Worm (Caenorhabditis elegans): ENCODE results near the gene F08D12.12.

Gene F08D12.12

ce11 chrII:2764664-2765063 lies 22.2 kb downstream of the F08D12.12 start, which contains the start of gene fbxb-108:
TSS of gene fbxb-108 (plus strand) at chrII:2764964.
- no peak for TF ChIP-seq ets-7 (tag; optimal IDR thresholded peaks at IDR 0.05)
- TF ChIP-seq aly-1 (tag; optimal IDR thresholded peaks at IDR 0.05) = no peak
- TF ChIP-seq ceh-36 (tag; optimal IDR thresholded peaks at IDR 0.05) = no peak
- TF ChIP-seq flt-1 (GFP tag; IDR thresholded peaks at IDR 0.05) = no peak
- TF ChIP-seq scrt-1 (GFP tag; IDR thresholded peaks at IDR 0.05) = no peak
- TF ChIP-seq tbx-37 (GFP tag; conservative IDR thresholded peaks at IDR 0.05) = no peak

DNA sequence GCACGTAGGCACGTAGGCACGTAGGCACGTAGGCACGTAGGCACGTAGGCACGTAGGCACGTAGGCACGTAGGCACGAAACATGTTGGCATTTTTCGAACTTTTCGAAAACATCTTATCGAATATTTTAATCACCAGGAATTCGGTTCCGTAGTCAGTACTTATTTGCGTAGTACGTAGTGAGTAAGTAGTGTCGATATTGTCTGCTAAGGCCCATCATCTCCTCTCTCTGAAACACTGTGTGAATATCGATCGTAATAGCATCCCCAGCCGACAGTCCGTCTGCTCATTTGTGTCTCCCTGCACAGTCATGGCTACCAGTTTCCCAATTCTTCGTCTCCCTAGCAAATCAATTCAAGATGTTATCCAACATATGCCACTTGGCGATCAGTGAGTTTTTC lies 24.8 kb downstream of the F08D12.12 start, which contains the start of gene fbxb-106:
fbxb-106 (plus strand) TSS at position 301 of the 400 bp plus-strand sequence.
- TF ChIP-seq ama-1 (optimal IDR thresholded peaks at IDR 0.05) = no peak
- TF ChIP-seq scrt-1 (GFP tag; IDR thresholded peaks at IDR 0.05) = no peak
- TF ChIP-seq sea-1 (GFP tag; conservative IDR thresholded peaks at IDR 0.05) = no peak
- no peak for TF ChIP-seq tbx-11 (GFP tag; IDR thresholded peaks at IDR 0.05)
- no peak for TF ChIP-seq hmbx-1 (tag; optimal IDR thresholded peaks at IDR 0.05)
- TF ChIP-seq tra-4 (tag; optimal IDR thresholded peaks at IDR 0.05) = no peak
- TF ChIP-seq pes-1 (GFP tag; IDR thresholded peaks at IDR 0.05) = no peak
- TF ChIP-seq F13C5.2 (tag; optimal IDR thresholded peaks at IDR 0.05) = no peak
- TF ChIP-seq ceh-36 (tag; optimal IDR thresholded peaks at IDR 0.05) = no peak
- TF ChIP-seq hmg-4 (GFP tag; optimal IDR thresholded peaks at IDR 0.05) = no peak
- no peak for TF ChIP-seq flt-1 (GFP tag; IDR thresholded peaks at IDR 0.05)
- no peak for TF ChIP-seq ets-7 (tag; optimal IDR thresholded peaks at IDR 0.05)
- TF ChIP-seq aly-1 (tag; optimal IDR thresholded peaks at IDR 0.05) = no peak
- TF ChIP-seq ceh-13 (GFP tag; optimal IDR thresholded peaks at IDR 0.05) = no peak
- TF ChIP-seq hnd-1 (tag; optimal IDR thresholded peaks at IDR 0.05) = no peak
- TF ChIP-seq B0310.2 (tag; optimal IDR thresholded peaks at IDR 0.05) = no peak
- no peak for TF ChIP-seq tbx-37 (GFP tag; conservative IDR thresholded peaks at IDR 0.05)

ce11 chrII:2758476-2758875 lies 28.4 kb downstream of the F08D12.12 start, which contains the start of gene fbxb-107:
TSS of gene fbxb-107 (plus strand) at chrII:2758772.
- TF ChIP-seq scrt-1 (GFP tag; IDR thresholded peaks at IDR 0.05) (no peak), sea-1 (GFP tag; conservative IDR thresholded peaks at IDR 0.05) (no peak; the same call in 1 of the 2 replicates), tra-4 (tag; optimal IDR thresholded peaks at IDR 0.05) (no peak), hmbx-1 (tag; optimal IDR thresholded peaks at IDR 0.05) (no peak), F13C5.2 (tag; optimal IDR thresholded peaks at IDR 0.05) (no peak), ama-1 (optimal IDR thresholded peaks at IDR 0.05) (no peak), hnd-1 (tag; optimal IDR thresholded peaks at IDR 0.05) (no peak), ets-7 (tag; optimal IDR thresholded peaks at IDR 0.05) (no peak), tbx-11 (GFP tag; IDR thresholded peaks at IDR 0.05) (no peak), flt-1 (GFP tag; IDR thresholded peaks at IDR 0.05) (no peak), tbx-37 (GFP tag; conservative IDR thresholded peaks at IDR 0.05) (no peak), ceh-13 (GFP tag; optimal IDR thresholded peaks at IDR 0.05) (no peak), hmg-4 (GFP tag; optimal IDR thresholded peaks at IDR 0.05) (no peak), ceh-36 (tag; optimal IDR thresholded peaks at IDR 0.05) (no peak), B0310.2 (tag; optimal IDR thresholded peaks at IDR 0.05) (no peak), pes-1 (GFP tag; IDR thresholded peaks at IDR 0.05) (no peak), aly-1 (tag; optimal IDR thresholded peaks at IDR 0.05) (no peak)

DNA sequence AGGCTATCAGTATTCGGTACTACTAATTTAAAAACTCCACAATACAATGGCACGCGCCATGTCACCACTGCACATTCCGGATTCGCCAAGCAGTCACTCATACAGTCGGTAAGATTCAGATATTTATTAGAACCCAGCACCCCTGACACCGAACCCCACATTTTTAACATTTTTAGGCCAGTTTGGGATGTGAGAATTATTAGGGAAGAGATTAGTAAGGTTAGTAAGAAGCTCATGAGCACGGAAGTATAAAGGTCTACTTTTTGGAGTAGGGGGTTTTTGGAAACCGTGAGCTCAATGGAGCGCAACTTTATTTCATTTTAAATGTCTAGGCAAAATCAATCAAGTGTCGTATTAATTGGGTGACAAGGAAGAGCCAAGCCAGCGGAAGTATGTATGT lies 28.9 kb downstream of the F08D12.12 start, which contains the start of gene F29A7.8:
F29A7.8 (minus strand) TSS at position 101 of the 400 bp plus-strand sequence.
- TF ChIP-seq ets-7 (tag; optimal IDR thresholded peaks at IDR 0.05) (no peak), B0310.2 (tag; optimal IDR thresholded peaks at IDR 0.05) (no peak), hnd-1 (tag; optimal IDR thresholded peaks at IDR 0.05) (no peak), tbx-37 (GFP tag; conservative IDR thresholded peaks at IDR 0.05) (no peak), hmbx-1 (tag; optimal IDR thresholded peaks at IDR 0.05) (no peak), ceh-13 (GFP tag; optimal IDR thresholded peaks at IDR 0.05) (no peak), tra-4 (tag; optimal IDR thresholded peaks at IDR 0.05) (no peak), ceh-36 (tag; optimal IDR thresholded peaks at IDR 0.05) (no peak), pes-1 (GFP tag; IDR thresholded peaks at IDR 0.05) (no peak), hmg-4 (GFP tag; optimal IDR thresholded peaks at IDR 0.05) (no peak), tbx-11 (GFP tag; IDR thresholded peaks at IDR 0.05) (no peak)

- no peak for TF ChIP-seq B0310.2 (tag; optimal IDR thresholded peaks at IDR 0.05)
- TF ChIP-seq ceh-13 (GFP tag; optimal IDR thresholded peaks at IDR 0.05) = no peak
- TF ChIP-seq F13C5.2 (tag; optimal IDR thresholded peaks at IDR 0.05) = no peak
- TF ChIP-seq hnd-1 (tag; optimal IDR thresholded peaks at IDR 0.05) = no peak
- no peak for TF ChIP-seq sea-1 (GFP tag; conservative IDR thresholded peaks at IDR 0.05)
- no peak for TF ChIP-seq ets-7 (tag; optimal IDR thresholded peaks at IDR 0.05)
- no peak for TF ChIP-seq hmg-4 (GFP tag; optimal IDR thresholded peaks at IDR 0.05)
- TF ChIP-seq flt-1 (GFP tag; IDR thresholded peaks at IDR 0.05) = no peak
- TF ChIP-seq pes-1 (GFP tag; IDR thresholded peaks at IDR 0.05) = no peak
- TF ChIP-seq ceh-36 (tag; optimal IDR thresholded peaks at IDR 0.05) = no peak
- no peak for TF ChIP-seq scrt-1 (GFP tag; IDR thresholded peaks at IDR 0.05)
- no peak for TF ChIP-seq tbx-11 (GFP tag; IDR thresholded peaks at IDR 0.05)
- TF ChIP-seq tra-4 (tag; optimal IDR thresholded peaks at IDR 0.05) = no peak
- no peak for TF ChIP-seq hmbx-1 (tag; optimal IDR thresholded peaks at IDR 0.05)
- no peak for TF ChIP-seq tbx-37 (GFP tag; conservative IDR thresholded peaks at IDR 0.05)
- TF ChIP-seq ama-1 (optimal IDR thresholded peaks at IDR 0.05) = no peak
- TF ChIP-seq aly-1 (tag; optimal IDR thresholded peaks at IDR 0.05) = no peak
These were observed 30.5 kb downstream of the F08D12.12 start for ce11 chrII:2756351-2756750.

ce11 chrII:2754595-2754994 lies 32.3 kb downstream of the F08D12.12 start:
- TF ChIP-seq hmbx-1 (tag; optimal IDR thresholded peaks at IDR 0.05) = no peak
- no peak for TF ChIP-seq hmg-4 (GFP tag; optimal IDR thresholded peaks at IDR 0.05)
- no peak for TF ChIP-seq hnd-1 (tag; optimal IDR thresholded peaks at IDR 0.05)
- TF ChIP-seq tbx-11 (GFP tag; IDR thresholded peaks at IDR 0.05) = no peak
- no peak for TF ChIP-seq aly-1 (tag; optimal IDR thresholded peaks at IDR 0.05)
- TF ChIP-seq pes-1 (GFP tag; IDR thresholded peaks at IDR 0.05) = no peak
- TF ChIP-seq tbx-37 (GFP tag; conservative IDR thresholded peaks at IDR 0.05) = no peak
- no peak for TF ChIP-seq tra-4 (tag; optimal IDR thresholded peaks at IDR 0.05)
- no peak for TF ChIP-seq ets-7 (tag; optimal IDR thresholded peaks at IDR 0.05)
- no peak for TF ChIP-seq F13C5.2 (tag; optimal IDR thresholded peaks at IDR 0.05)
- TF ChIP-seq scrt-1 (GFP tag; IDR thresholded peaks at IDR 0.05) = no peak
- no peak for TF ChIP-seq flt-1 (GFP tag; IDR thresholded peaks at IDR 0.05)
- TF ChIP-seq ceh-36 (tag; optimal IDR thresholded peaks at IDR 0.05) = no peak

- TF ChIP-seq sea-1 (GFP tag; conservative IDR thresholded peaks at IDR 0.05) (no peak), hmg-4 (GFP tag; optimal IDR thresholded peaks at IDR 0.05) (no peak), hnd-1 (tag; optimal IDR thresholded peaks at IDR 0.05) (no peak), F13C5.2 (tag; optimal IDR thresholded peaks at IDR 0.05) (no peak), scrt-1 (GFP tag; IDR thresholded peaks at IDR 0.05) (no peak), tbx-11 (GFP tag; IDR thresholded peaks at IDR 0.05) (no peak), flt-1 (GFP tag; IDR thresholded peaks at IDR 0.05) (no peak), ceh-36 (tag; optimal IDR thresholded peaks at IDR 0.05) (no peak), ets-7 (tag; optimal IDR thresholded peaks at IDR 0.05) (no peak)
These were observed 33.9 kb downstream of the F08D12.12 start, which contains the start of gene F29A7.3 for ce11 chrII:2752999-2753398. TSS of gene F29A7.3 (plus strand) at chrII:2753299.

Data from whole organism, early embryonic.